Fruit fly (Drosophila melanogaster): ENCODE results near the gene ATPsynE.
A peak's percentile ranks its signal among the peaks of the same experiment; 100 is the strongest.

Gene ATPsynE

DNA sequence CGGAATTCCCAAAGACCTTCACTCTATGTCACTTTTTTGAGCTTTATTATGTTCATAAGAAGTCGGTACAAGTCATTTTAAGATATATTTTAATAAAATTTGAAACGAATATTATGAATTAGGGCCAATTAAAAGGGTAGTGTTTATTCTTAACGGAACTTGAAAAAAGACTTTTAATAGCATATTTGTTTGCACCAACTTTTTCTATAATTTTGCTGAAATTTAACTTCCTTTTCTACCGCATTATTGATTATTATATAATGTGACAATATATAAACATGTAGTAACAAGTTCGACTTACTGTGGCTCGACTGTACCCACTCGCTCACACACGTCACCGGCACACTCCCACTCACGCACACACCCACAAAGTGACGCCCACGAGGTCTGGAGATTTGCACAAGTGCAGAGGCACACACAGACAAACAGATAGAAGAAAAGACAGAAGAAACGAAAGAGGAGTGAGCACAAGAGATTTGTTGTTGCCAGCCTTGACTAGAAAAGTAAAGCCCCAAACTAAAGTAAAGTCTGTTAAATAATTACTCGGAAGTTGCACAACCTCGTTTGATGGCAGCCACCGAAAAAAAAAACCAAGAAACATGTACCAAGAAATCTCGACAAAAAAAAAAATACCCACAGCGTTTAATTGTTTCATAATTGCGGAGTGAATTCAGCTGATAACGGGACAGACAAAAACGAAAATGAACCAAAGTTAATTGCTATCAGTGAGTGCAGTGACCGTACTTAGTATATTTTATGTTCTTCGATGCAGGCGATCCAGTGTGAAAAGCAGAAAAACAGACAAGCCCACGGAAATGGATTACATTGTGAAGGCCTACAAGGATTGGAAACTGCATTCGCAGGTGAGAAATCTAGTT is 36.5 kb upstream of the ATPsynE start (continued):
- peak; percentile 25 for TF ChIP-seq CG13296 (GFP tag; optimal IDR thresholded peaks at IDR 0.05)
- 0 out of 4 replicates have a peak, but pooled peaks have one; percentile 26 for TF ChIP-seq chinmo (GFP tag; IDR thresholded peaks at IDR 0.05; ENCODE audit: partially characterized antibody)
- peak; percentile 35 for TF ChIP-seq phol (tag; optimal IDR thresholded peaks at IDR 0.05)
- no peak for TF ChIP-seq hth (optimal IDR thresholded peaks at IDR 0.05)
- peak; percentile 19 for TF ChIP-seq CG10209 (GFP tag; optimal IDR thresholded peaks at IDR 0.05)
- peak; percentile 61 for TF ChIP-seq Fer1 (GFP tag; optimal IDR thresholded peaks at IDR 0.05)
- TF ChIP-seq org-1 (GFP tag; optimal IDR thresholded peaks at IDR 0.05), result peak; percentile 14
- 0 out of 2 replicates have a peak, but pooled peaks have one; percentile 18 for TF ChIP-seq gsb (GFP tag; IDR thresholded peaks at IDR 0.05)
- TF ChIP-seq dmrt99B (tag; optimal IDR thresholded peaks at IDR 0.05), result peak; percentile 53
- TF ChIP-seq bsh (GFP tag; optimal IDR thresholded peaks at IDR 0.05), result peak in 1 of 2 experiments; percentile 6
- TF ChIP-seq mam (GFP tag; optimal IDR thresholded peaks at IDR 0.05), result no peak
- no peak for TF ChIP-seq CG6791 (GFP tag; IDR thresholded peaks at IDR 0.05; ENCODE audit: partially characterized antibody)
- peak; percentile 40 for TF ChIP-seq Sox102F (GFP tag; optimal IDR thresholded peaks at IDR 0.05)
- peak; percentile 23 for TF ChIP-seq CG12391 (tag; optimal IDR thresholded peaks at IDR 0.05)
- TF ChIP-seq vvl (GFP tag; IDR thresholded peaks at IDR 0.05), result 0 out of 2 replicates have a peak, but pooled peaks have one; percentile 23
- peak in 1 of 2 experiments; percentile 15 for TF ChIP-seq eve (GFP tag; optimal IDR thresholded peaks at IDR 0.05)
- TF ChIP-seq CG17328 (GFP tag; IDR thresholded peaks at IDR 0.05), result 0 out of 2 replicates have a peak, but pooled peaks have one; percentile 7
- TF ChIP-seq CoRest (tag; optimal IDR thresholded peaks at IDR 0.05), result peak; percentile 30
- peak; percentile 8 for TF ChIP-seq Oli (tag; optimal IDR thresholded peaks at IDR 0.05)
- no peak for TF ChIP-seq Optix (GFP tag; IDR thresholded peaks at IDR 0.05)
- no peak for TF ChIP-seq hb (GFP tag; IDR thresholded peaks at IDR 0.05; ENCODE audit: partially characterized antibody)
- TF ChIP-seq rib (GFP tag; IDR thresholded peaks at IDR 0.05), result no peak
- 0 out of 3 replicates have a peak, but pooled peaks have one; percentile 15 for TF ChIP-seq Dbx (GFP tag; IDR thresholded peaks at IDR 0.05)
- no peak for TF ChIP-seq dati (GFP tag; IDR thresholded peaks at IDR 0.05)
- peak; percentile 25; the same call in 1 of the 2 replicates for TF ChIP-seq Drgx (GFP tag; IDR thresholded peaks at IDR 0.05)
- no peak for TF ChIP-seq CG7786 (GFP tag; optimal IDR thresholded peaks at IDR 0.05)
- 0 out of 3 replicates have a peak, but pooled peaks have one; percentile 9 for TF ChIP-seq so (GFP tag; IDR thresholded peaks at IDR 0.05)
- no peak for TF ChIP-seq Oaz (GFP tag; IDR thresholded peaks at IDR 0.05)
- TF ChIP-seq CG11504 (tag; optimal IDR thresholded peaks at IDR 0.05), result peak; percentile 61
- no peak for TF ChIP-seq Atf3 (GFP tag; optimal IDR thresholded peaks at IDR 0.05)
- TF ChIP-seq mld (GFP tag; IDR thresholded peaks at IDR 0.05; ENCODE audit: partially characterized antibody), result no peak
- TF ChIP-seq tgo (GFP tag; IDR thresholded peaks at IDR 0.05), result peak; percentile 19; the same call in 1 of the 3 replicates
- TF ChIP-seq CG17359 (tag; optimal IDR thresholded peaks at IDR 0.05), result peak; percentile 11
- peak; percentile 4 for TF ChIP-seq odd (GFP tag; optimal IDR thresholded peaks at IDR 0.05)
- TF ChIP-seq CG13287 (GFP tag; IDR thresholded peaks at IDR 0.05; ENCODE audit: partially characterized antibody), result no peak
- no peak for TF ChIP-seq Taf1 (GFP tag; IDR thresholded peaks at IDR 0.05)
- no peak for TF ChIP-seq Atf-2 (GFP tag; optimal IDR thresholded peaks at IDR 0.05)
- TF ChIP-seq CG3281 (GFP tag; optimal IDR thresholded peaks at IDR 0.05), result peak; percentile 50
- 0 out of 2 replicates have a peak, but pooled peaks have one; percentile 4 for TF ChIP-seq CG9932 (GFP tag; IDR thresholded peaks at IDR 0.05)
- 0 out of 3 replicates have a peak, but pooled peaks have one; percentile 30 for TF ChIP-seq dysf (GFP tag; IDR thresholded peaks at IDR 0.05)
- TF ChIP-seq Ets65A (GFP tag), result no peak
- TF ChIP-seq gem (tag; optimal IDR thresholded peaks at IDR 0.05), result peak; percentile 49
- TF ChIP-seq gsb-n (tag; optimal IDR thresholded peaks at IDR 0.05), result no peak
- peak; percentile 1 for TF ChIP-seq CG17385 (GFP tag; optimal IDR thresholded peaks at IDR 0.05)
- TF ChIP-seq CG1233 (GFP tag; optimal IDR thresholded peaks at IDR 0.05), result peak; percentile 20
- TF ChIP-seq usp (GFP tag; optimal IDR thresholded peaks at IDR 0.05), result no peak
- peak; percentile 82 for TF ChIP-seq grau (tag; optimal IDR thresholded peaks at IDR 0.05)
- TF ChIP-seq CG18262 (tag; optimal IDR thresholded peaks at IDR 0.05), result peak; percentile 18
